Worm (Caenorhabditis elegans) whole organism, L2 larva: Measurements from ENCODE around the gene F49F1.5.

Source experiments
- C34F6.9 ChIP-seq: fragments of 150-350 bp; optimal IDR thresholded peaks from 2 replicates; lab custom pipeline; 2014; ENCODE audit warnings: missing biosample characterization, missing genetic modification characterization
- F13H6.1 ChIP-seq: sonication (generic microtip); optimal IDR thresholded peaks from 2 replicates; lab custom pipeline; 2016; ENCODE audit warnings: missing genetic modification characterization, missing compliant biosample characterization
- R02D3.7 ChIP-seq: fragments of 150-350 bp; optimal IDR thresholded peaks from 2 replicates; lab custom pipeline; 2014; ENCODE audit warnings: missing biosample characterization, missing genetic modification characterization
- Y55F3AM.14 ChIP-seq: fragments of 200-800 bp; sonication (Bioruptor generic); optimal IDR thresholded peaks from 2 replicates; lab custom pipeline; 2018; ENCODE audit warnings: mild to moderate bottlenecking, missing genetic modification characterization, missing compliant biosample characterization
- ZK546.5 ChIP-seq: sonication (generic microtip); optimal IDR thresholded peaks from 2 replicates; lab custom pipeline; 2017; ENCODE audit warnings: missing biosample characterization, missing genetic modification characterization
- alr-1 ChIP-seq: fragments of 150-350 bp; optimal IDR thresholded peaks from 2 replicates; lab custom pipeline; 2014; ENCODE audit warnings: missing biosample characterization, missing genetic modification characterization
- aly-2 ChIP-seq: fragments of 150-350 bp; optimal IDR thresholded peaks from 2 replicates; lab custom pipeline; 2014; ENCODE audit warnings: missing biosample characterization, missing genetic modification characterization
- ama-1 ChIP-seq: fragments of 150-350 bp; optimal IDR thresholded peaks from 2 replicates; lab custom pipeline; 2018; ENCODE audit warnings: inconsistent platforms
- blmp-1 ChIP-seq: sonication (generic microtip); optimal IDR thresholded peaks from 2 replicates; lab custom pipeline; 2017; ENCODE audit warnings: missing genetic modification characterization, mild to moderate bottlenecking, missing compliant biosample characterization, antibody characterized with exemption, moderate library complexity; ENCODE audit not compliant: insufficient read depth
- ceh-16 ChIP-seq: fragments of 150-350 bp; optimal IDR thresholded peaks from 2 replicates; lab custom pipeline; 2014; ENCODE audit warnings: missing biosample characterization, missing genetic modification characterization
- ceh-82 ChIP-seq: fragments of 150-350 bp; optimal IDR thresholded peaks from 2 replicates; lab custom pipeline; 2014; ENCODE audit warnings: missing biosample characterization, missing genetic modification characterization
- crh-2 ChIP-seq: sonication (generic microtip); optimal IDR thresholded peaks from 2 replicates; lab custom pipeline; 2017; ENCODE audit warnings: missing biosample characterization, missing genetic modification characterization
- egl-27 ChIP-seq: sonication (generic microtip); optimal IDR thresholded peaks from 3 replicates; lab custom pipeline; 2017; ENCODE audit warnings: missing biosample characterization, missing genetic modification reagents, missing genetic modification characterization
- elt-1 ChIP-seq: fragments of 150-350 bp; optimal IDR thresholded peaks from 2 replicates; lab custom pipeline; 2014; ENCODE audit warnings: missing biosample characterization, missing genetic modification characterization
- fos-1 ChIP-seq: fragments of 150-350 bp; optimal IDR thresholded peaks from 2 replicates; lab custom pipeline; 2014; ENCODE audit warnings: missing biosample characterization, missing genetic modification characterization
- gmeb-1 ChIP-seq: fragments of 150-350 bp; optimal IDR thresholded peaks from 2 replicates; lab custom pipeline; 2014; ENCODE audit warnings: missing biosample characterization, missing genetic modification characterization
- lin-11 ChIP-seq: fragments of 150-350 bp; sonication (generic microtip); optimal IDR thresholded peaks from 2 replicates; lab custom pipeline; 2014; ENCODE audit warnings: missing biosample characterization, missing genetic modification characterization, inconsistent platforms, mixed read lengths
- lin-13 ChIP-seq: fragments of 150-350 bp; optimal IDR thresholded peaks from 2 replicates; lab custom pipeline; 2014; ENCODE audit warnings: missing biosample characterization, missing genetic modification reagents, missing genetic modification characterization
- lin-39 ChIP-seq: fragments of 150-350 bp; optimal IDR thresholded peaks from 2 replicates; lab custom pipeline; 2014; ENCODE audit warnings: missing biosample characterization, missing genetic modification reagents, missing genetic modification characterization
- lsy-2 ChIP-seq, 2 experiments: fragments of 150-350 bp in 1 of 2; sonication (generic microtip) in 1 of 2; optimal IDR thresholded peaks; 2 replicates each; lab custom pipeline; 2014 to 2017; ENCODE audit warnings: missing biosample characterization in 2 of 2, missing genetic modification characterization in 2 of 2
- mab-5 ChIP-seq: fragments of 150-350 bp; optimal IDR thresholded peaks from 2 replicates; lab custom pipeline; 2014; ENCODE audit warnings: missing biosample characterization, missing genetic modification characterization
- mbf-1 ChIP-seq: sonication (generic microtip); optimal IDR thresholded peaks from 2 replicates; lab custom pipeline; 2017; ENCODE audit warnings: missing biosample characterization, missing genetic modification characterization
- mdl-1 ChIP-seq, 2 experiments: fragments of 150-350 bp in 1 of 2; sonication (generic microtip) in 1 of 2; optimal IDR thresholded peaks; 2 replicates each; lab custom pipeline; 2017; ENCODE audit warnings: missing biosample characterization in 2 of 2, missing genetic modification characterization in 2 of 2
- nhr-10 ChIP-seq: sonication (generic microtip); optimal IDR thresholded peaks from 2 replicates; lab custom pipeline; 2017; ENCODE audit warnings: missing biosample characterization, missing genetic modification characterization
- nhr-11 ChIP-seq: fragments of 150-350 bp; optimal IDR thresholded peaks from 2 replicates; lab custom pipeline; 2014; ENCODE audit warnings: missing biosample characterization, missing genetic modification characterization
- nhr-12 ChIP-seq: fragments of 150-350 bp; optimal IDR thresholded peaks from 2 replicates; lab custom pipeline; 2014; ENCODE audit warnings: missing biosample characterization, missing genetic modification characterization
- nhr-129 ChIP-seq: fragments of 150-350 bp; optimal IDR thresholded peaks from 2 replicates; lab custom pipeline; 2014; ENCODE audit warnings: missing biosample characterization, missing genetic modification characterization
- nhr-21 ChIP-seq: fragments of 150-350 bp; optimal IDR thresholded peaks from 2 replicates; lab custom pipeline; 2014; ENCODE audit warnings: missing biosample characterization, missing genetic modification characterization
- nhr-23 ChIP-seq: fragments of 150-350 bp; optimal IDR thresholded peaks from 2 replicates; lab custom pipeline; 2014; ENCODE audit warnings: missing biosample characterization, missing genetic modification reagents, missing genetic modification characterization
- nhr-237 ChIP-seq: fragments of 150-350 bp; optimal IDR thresholded peaks from 2 replicates; lab custom pipeline; 2014; ENCODE audit warnings: missing biosample characterization, missing genetic modification characterization
- nhr-25 ChIP-seq: fragments of 150-350 bp; sonication (generic microtip); optimal IDR thresholded peaks from 3 replicates; lab custom pipeline; 2014; ENCODE audit warnings: missing biosample characterization, missing genetic modification characterization
- nhr-6 ChIP-seq: fragments of 150-350 bp; optimal IDR thresholded peaks from 2 replicates; lab custom pipeline; 2014; ENCODE audit warnings: missing biosample characterization, missing genetic modification characterization
- nhr-77 ChIP-seq: fragments of 150-350 bp; optimal IDR thresholded peaks from 2 replicates; lab custom pipeline; 2014; ENCODE audit warnings: missing biosample characterization, missing genetic modification characterization
- peb-1 ChIP-seq: fragments of 150-350 bp; optimal IDR thresholded peaks from 2 replicates; lab custom pipeline; 2014; ENCODE audit warnings: missing biosample characterization, missing genetic modification characterization
- sem-4 ChIP-seq: fragments of 150-350 bp; optimal IDR thresholded peaks from 2 replicates; lab custom pipeline; 2014; ENCODE audit warnings: missing biosample characterization, missing genetic modification reagents, missing genetic modification characterization
- skn-1 ChIP-seq: sonication (generic microtip); optimal IDR thresholded peaks from 2 replicates; lab custom pipeline; 2017; ENCODE audit warnings: missing biosample characterization, missing genetic modification characterization
- sma-3 ChIP-seq: sonication (generic microtip); optimal IDR thresholded peaks from 2 replicates; lab custom pipeline; 2016; ENCODE audit warnings: missing genetic modification reagents, missing genetic modification characterization, missing compliant biosample characterization
- sma-9 ChIP-seq, 2 experiments: fragments of 150-350 bp in 1 of 2; sonication (generic microtip) in 1 of 2; optimal IDR thresholded peaks; 2 replicates each; lab custom pipeline; 2014 to 2016; ENCODE audit warnings: missing genetic modification characterization in 2 of 2, mild to moderate bottlenecking in 1 of 2, missing biosample characterization in 1 of 2, missing compliant biosample characterization in 1 of 2, missing genetic modification reagents in 1 of 2, moderate library complexity in 1 of 2
- snpc-4 ChIP-seq: fragments of 150-350 bp; optimal IDR thresholded peaks from 2 replicates; lab custom pipeline; 2014; ENCODE audit warnings: missing biosample characterization, missing genetic modification characterization
- unc-39 ChIP-seq: fragments of 150-350 bp; optimal IDR thresholded peaks from 2 replicates; lab custom pipeline; 2014; ENCODE audit warnings: missing biosample characterization, missing genetic modification characterization
- unc-55 ChIP-seq: fragments of 150-350 bp; sonication (generic microtip); optimal IDR thresholded peaks from 3 replicates; lab custom pipeline; 2014; ENCODE audit warnings: missing biosample characterization, missing genetic modification reagents, missing genetic modification characterization
- unc-62 ChIP-seq: fragments of 150-350 bp; optimal IDR thresholded peaks from 2 replicates; lab custom pipeline; 2014; ENCODE audit warnings: missing biosample characterization, missing genetic modification reagents, missing genetic modification characterization
- zag-1 ChIP-seq: fragments of 150-350 bp; optimal IDR thresholded peaks from 2 replicates; lab custom pipeline; 2014; ENCODE audit warnings: missing biosample characterization, missing genetic modification characterization
- ztf-1 ChIP-seq: fragments of 200-800 bp; sonication (Bioruptor generic); conservative IDR thresholded peaks from 2 replicates; pipeline ENCODE4 v1.3.6; 2022; ENCODE audit warnings: missing genetic modification characterization, missing compliant biosample characterization
- ztf-11 ChIP-seq: sonication (generic microtip); optimal IDR thresholded peaks from 2 replicates; lab custom pipeline; 2017; ENCODE audit warnings: missing biosample characterization, missing genetic modification characterization
- ztf-4 ChIP-seq: fragments of 150-350 bp; optimal IDR thresholded peaks from 2 replicates; lab custom pipeline; 2014; ENCODE audit warnings: missing biosample characterization, missing genetic modification characterization

F49F1.5 gene

DNA sequence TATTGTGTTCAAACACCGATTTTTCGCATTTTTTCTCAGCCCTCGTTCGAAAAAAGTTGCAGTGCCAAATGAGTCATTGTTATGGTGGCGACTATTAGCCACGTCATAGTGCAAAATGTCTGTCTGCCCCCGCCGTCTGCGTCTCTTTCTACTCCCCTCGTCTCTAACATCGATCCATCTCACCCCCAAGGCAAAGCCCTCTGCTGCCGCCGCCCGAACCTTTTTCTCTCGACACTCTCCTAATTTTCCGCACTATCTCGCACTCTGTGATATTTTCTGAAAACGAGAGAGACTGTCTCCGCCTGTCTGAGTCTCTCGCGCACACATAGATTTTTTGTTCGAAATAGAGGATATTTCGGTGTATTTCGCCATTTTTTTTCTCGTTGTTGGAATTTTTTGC lies 27.1 kb downstream of the F49F1.5 start (continued):
- TF ChIP-seq nhr-21 (tag; lab: Kevin White, UChicago) (peak; percentile 57), ceh-82 (peak; percentile 75)

DNA sequence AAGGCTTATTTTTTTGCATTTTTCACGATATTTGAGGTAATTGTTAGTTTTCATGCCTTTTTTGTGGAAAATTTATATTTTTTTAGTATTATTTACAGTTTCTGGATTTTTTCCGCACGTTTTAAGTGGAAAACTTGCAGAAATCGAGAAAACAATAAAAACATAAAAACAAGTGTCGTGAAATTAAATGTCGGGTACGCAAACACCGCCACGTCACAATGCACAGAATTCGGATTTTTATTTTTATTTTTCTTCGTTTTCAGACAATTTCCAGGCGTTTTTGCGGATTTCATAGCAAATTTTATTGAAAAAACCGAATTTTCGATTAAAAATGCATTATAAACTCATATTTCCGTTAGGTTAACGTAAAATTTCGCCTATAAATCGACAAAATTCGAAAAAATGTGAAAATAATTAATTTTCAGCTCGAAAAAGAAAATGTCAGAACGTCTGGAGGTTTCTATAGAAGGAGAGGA lies 34.4 kb downstream of the F49F1.5 start, which contains the start of gene C35B1.2:
TSS of gene C35B1.2 (plus strand) at position 426 of the 476 bp plus-strand sequence.
- peak; percentile 20 for TF ChIP-seq C34F6.9 (tag; lab: Kevin White, UChicago)
- peak; percentile 61 for TF ChIP-seq crh-2 (tag; lab: Kevin White, UChicago)
- TF ChIP-seq lsy-2 (tag; optimal IDR thresholded peaks at IDR 0.05; lab: Kevin White, UChicago), result peak in 1 of 2 experiments; percentile 57
- no peak for TF ChIP-seq nhr-23 (tag; lab: Kevin White, UChicago)
- TF ChIP-seq mdl-1 (tag; optimal IDR thresholded peaks at IDR 0.05; lab: Kevin White, UChicago), result no peak
- peak; percentile 39 for TF ChIP-seq unc-55 (GFP tag; lab: Kevin White, UChicago)
- peak; percentile 37 for TF ChIP-seq sma-3 (GFP tag; lab: Kevin White, UChicago)

DNA sequence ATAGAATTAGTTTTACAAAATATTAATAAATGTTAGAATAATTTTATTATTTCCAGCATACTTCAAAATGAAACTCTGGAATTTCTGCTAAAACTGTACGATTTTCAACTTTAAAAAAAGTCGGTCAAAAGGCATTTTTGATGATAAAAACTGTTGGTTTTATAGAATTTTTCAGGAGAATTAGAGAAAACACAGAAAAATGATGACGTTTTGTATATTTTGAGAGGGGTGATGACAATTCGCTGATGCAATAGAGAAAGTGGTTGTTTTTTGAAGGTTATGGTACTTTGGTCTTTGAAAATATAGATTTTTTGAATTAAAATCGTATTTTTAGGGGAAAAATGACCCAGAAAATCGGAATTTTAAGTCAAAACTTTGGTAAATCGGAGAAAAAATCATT lies 35.2 kb downstream of the F49F1.5 start:
- TF ChIP-seq F13H6.1 (no peak), nhr-23 (tag; lab: Kevin White, UChicago) (no peak), lin-39 (no peak), lin-13 (GFP tag; lab: Kevin White, UChicago) (no peak), zag-1 (tag; lab: Kevin White, UChicago) (no peak), nhr-21 (tag; lab: Kevin White, UChicago) (no peak), elt-1 (tag; lab: Kevin White, UChicago) (no peak), Y55F3AM.14 (GFP tag; lab: Kevin White, UChicago) (no peak), C34F6.9 (tag; lab: Kevin White, UChicago) (no peak), mab-5 (tag; lab: Kevin White, UChicago) (no peak), peb-1 (tag; lab: Kevin White, UChicago) (no peak), gmeb-1 (peak; percentile 2), nhr-77 (tag; lab: Kevin White, UChicago) (no peak), aly-2 (tag; lab: Kevin White, UChicago) (no peak), alr-1 (no peak), unc-62 (GFP tag; lab: Kevin White, UChicago) (no peak), ceh-82 (no peak), skn-1 (tag; lab: Kevin White, UChicago) (peak; percentile 96), ztf-11 (tag; lab: Kevin White, UChicago) (no peak), mdl-1 (tag; optimal IDR thresholded peaks at IDR 0.05; lab: Kevin White, UChicago) (no peak), nhr-11 (tag; lab: Kevin White, UChicago) (no peak), ztf-4 (no peak), ZK546.5 (tag; lab: Kevin White, UChicago) (no peak), sma-9 (GFP tag; optimal IDR thresholded peaks at IDR 0.05; lab: Kevin White, UChicago) (peak; percentile 11), sma-9 (tag; optimal IDR thresholded peaks at IDR 0.05; lab: Kevin White, UChicago) (no peak), ceh-16 (tag; lab: Kevin White, UChicago) (no peak), nhr-25 (peak; percentile 14), nhr-129 (tag; lab: Kevin White, UChicago) (peak; percentile 68), sma-3 (GFP tag; lab: Kevin White, UChicago) (peak; percentile 45), snpc-4 (no peak), lsy-2 (tag; optimal IDR thresholded peaks at IDR 0.05; lab: Kevin White, UChicago) (peak in 1 of 2 experiments; percentile 5), egl-27 (tag; lab: Kevin White, UChicago) (no peak), fos-1 (tag; lab: Kevin White, UChicago) (peak; percentile 72), unc-39 (tag; lab: Kevin White, UChicago) (no peak), nhr-6 (tag; lab: Kevin White, UChicago) (no peak), blmp-1 (tag; lab: Kevin White, UChicago) (peak; percentile 26), ztf-1 (GFP tag; lab: Robert Waterston, UW) (no peak), R02D3.7 (no peak), nhr-237 (tag; lab: Kevin White, UChicago) (no peak), sem-4 (no peak), nhr-10 (tag; lab: Kevin White, UChicago) (no peak), nhr-12 (tag; lab: Kevin White, UChicago) (no peak), ama-1 (lab: Kevin White, UChicago) (no peak), unc-55 (GFP tag; lab: Kevin White, UChicago) (no peak), mbf-1 (tag; lab: Kevin White, UChicago) (no peak), lin-11 (tag; lab: Kevin White, UChicago) (no peak), crh-2 (tag; lab: Kevin White, UChicago) (peak; percentile 64)
